Fruit fly (Drosophila melanogaster) S2 (cell line): ENCODE data around the gene Tim17a1.

Experiments used
- CG8478 ChIP-seq: fragments of >200 bp; optimal IDR thresholded peaks from 2 replicates; lab custom pipeline; 2018
- CTCF ChIP-seq, 2 experiments: fragments of >200 bp; optimal IDR thresholded peaks; 2 replicates each; lab custom pipeline; 2018

DNA sequence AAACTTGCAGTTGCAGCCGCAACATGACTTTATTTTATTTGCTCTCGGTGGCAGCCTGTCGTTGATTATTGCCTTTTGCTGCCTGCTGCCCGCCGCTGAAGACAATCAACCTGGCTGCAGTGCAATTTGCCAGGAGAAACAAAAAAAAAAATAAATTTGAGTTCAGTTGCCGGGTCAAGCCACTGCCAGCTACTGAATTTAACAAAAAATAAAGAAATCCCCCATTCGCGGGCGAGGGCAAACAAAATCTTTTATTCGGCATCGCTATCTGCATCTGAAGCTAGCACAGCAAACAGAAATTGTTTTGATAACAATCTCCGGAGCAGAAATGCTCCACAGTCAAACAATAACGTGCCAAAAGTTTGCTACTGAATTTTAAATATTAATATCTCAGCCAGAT is 47.2 kb downstream of the Tim17a1 start:
- TF ChIP-seq CG8478 (lab: Kevin White, UChicago), result no peak
- no peak for TF ChIP-seq CTCF (optimal IDR thresholded peaks at IDR 0.05; lab: Kevin White, UChicago)
